Worm (Caenorhabditis elegans): ENCODE measurements around the gene srg-56.

ce11 chrV:2767465-2767864, 29.4 kb upstream of the srg-56 start, which contains the start of gene R05D8.9:
- TF ChIP-seq ama-1 (optimal IDR thresholded peaks at IDR 0.05), result no peak
- no peak for TF ChIP-seq ceh-13 (GFP tag; optimal IDR thresholded peaks at IDR 0.05)
- TF ChIP-seq B0310.2 (tag; optimal IDR thresholded peaks at IDR 0.05), result no peak
- TF ChIP-seq F13C5.2 (tag; optimal IDR thresholded peaks at IDR 0.05), result no peak
- no peak for TF ChIP-seq tra-4 (tag; optimal IDR thresholded peaks at IDR 0.05)
- TF ChIP-seq scrt-1 (GFP tag; IDR thresholded peaks at IDR 0.05), result no peak
- no peak for TF ChIP-seq hmg-4 (GFP tag; optimal IDR thresholded peaks at IDR 0.05)
- TF ChIP-seq ceh-36 (tag; optimal IDR thresholded peaks at IDR 0.05), result no peak
- TF ChIP-seq ets-7 (tag; optimal IDR thresholded peaks at IDR 0.05), result no peak
- TF ChIP-seq tbx-11 (GFP tag; IDR thresholded peaks at IDR 0.05), result no peak
- TF ChIP-seq pes-1 (GFP tag; IDR thresholded peaks at IDR 0.05), result no peak
- no peak for TF ChIP-seq flt-1 (GFP tag; IDR thresholded peaks at IDR 0.05)

Measured in whole organism, early embryonic.